Worm (Caenorhabditis elegans): ENCODE measurements around the gene sra-38.

DNA sequence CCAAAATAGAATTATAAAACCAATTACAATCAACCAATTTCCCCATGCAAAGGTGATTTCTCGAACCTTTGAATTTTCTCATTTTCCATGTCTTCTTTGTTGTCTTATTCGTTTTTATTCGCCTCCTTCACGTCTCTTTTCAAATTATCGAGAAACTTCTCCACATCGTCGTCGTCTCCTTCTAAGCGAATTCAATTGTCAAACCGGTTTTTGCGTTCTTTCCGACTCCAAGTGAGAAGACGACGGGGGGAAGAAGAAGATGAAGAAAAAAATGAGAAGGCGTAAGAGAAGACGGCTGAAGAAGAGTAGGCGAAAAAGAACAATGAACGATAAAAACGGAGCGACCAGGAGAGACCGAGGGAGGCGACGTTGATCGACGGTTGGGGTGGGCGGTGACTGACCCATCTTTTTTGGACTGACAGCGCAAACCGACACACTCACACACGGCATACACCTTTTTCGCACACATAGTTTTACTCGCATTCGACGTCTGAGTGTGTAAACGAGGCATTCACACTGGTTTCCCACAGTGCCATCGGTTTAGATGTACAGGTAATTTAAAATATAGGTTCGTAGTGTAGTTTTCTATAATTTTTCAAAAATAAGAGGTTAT, 20.5 kb upstream of the sra-38 start:
- TF ChIP-seq nhr-11 (tag; optimal IDR thresholded peaks at IDR 0.05): no peak
- TF ChIP-seq sptf-1 (tag; optimal IDR thresholded peaks at IDR 0.05): no peak
- no peak for TF ChIP-seq ama-1 (optimal IDR thresholded peaks at IDR 0.05)
- TF ChIP-seq nhr-76 (tag; optimal IDR thresholded peaks at IDR 0.05): no peak
- TF ChIP-seq nhr-28 (tag; optimal IDR thresholded peaks at IDR 0.05): no peak
- no peak for TF ChIP-seq aly-2 (tag; optimal IDR thresholded peaks at IDR 0.05)
- TF ChIP-seq F16B12.6 (tag; optimal IDR thresholded peaks at IDR 0.05): no peak
- no peak for TF ChIP-seq unc-130 (tag; optimal IDR thresholded peaks at IDR 0.05)
- TF ChIP-seq skn-1 (tag; optimal IDR thresholded peaks at IDR 0.05): no peak

Measured in whole organism, L1 larva.